Fruit fly (Drosophila melanogaster) whole organism, embryonic: ENCODE measurements around the gene Kap3.
A peak's percentile ranks its signal among the peaks of the same experiment; 100 is the strongest.

Source experiments
- Adf1 ChIP-seq: fragments of 200-800 bp; sonication (Bioruptor generic); IDR thresholded peaks from 2 replicates; pipeline ENCODE4 v1.3.6; 2022; ENCODE audit warnings: missing biosample characterization, missing genetic modification characterization
- B-H1 ChIP-seq: fragments of 200-800 bp; sonication (Bioruptor generic); IDR thresholded peaks from 3 replicates; pipeline ENCODE4 v1.3.6; 2022; ENCODE audit warnings: missing biosample characterization, missing genetic modification characterization
- Bdp1 ChIP-seq: fragments of 200-800 bp; sonication (Bioruptor generic); optimal IDR thresholded peaks from 3 replicates; lab custom pipeline; 2016; ENCODE audit warnings: missing biosample characterization, missing genetic modification characterization
- BtbVII ChIP-seq: fragments of 200-800 bp; sonication (Bioruptor generic); optimal IDR thresholded peaks from 3 replicates; lab custom pipeline; 2017; ENCODE audit warnings: missing biosample characterization, mild to moderate bottlenecking, missing genetic modification characterization
- Bteb2 ChIP-seq: fragments of 200-800 bp; sonication (Bioruptor generic); optimal IDR thresholded peaks from 2 replicates; lab custom pipeline; 2016; ENCODE audit warnings: missing biosample characterization, missing genetic modification characterization
- CG1024 ChIP-seq: fragments of 200-800 bp; sonication (Bioruptor generic); IDR thresholded peaks from 2 replicates; pipeline ENCODE4 v1.3.6; 2022; ENCODE audit warnings: missing biosample characterization, missing genetic modification characterization
- CG10543 ChIP-seq: fragments of 200-800 bp; sonication (Bioruptor generic); optimal IDR thresholded peaks from 3 replicates; lab custom pipeline; 2017; ENCODE audit warnings: missing biosample characterization, mild to moderate bottlenecking, missing genetic modification characterization, moderate library complexity
- CG12659 ChIP-seq: fragments of 200-800 bp; sonication (Bioruptor generic); optimal IDR thresholded peaks from 3 replicates; lab custom pipeline; 2017; ENCODE audit warnings: mild to moderate bottlenecking, missing biosample characterization, missing genetic modification reagents, missing genetic modification characterization
- CG13123 ChIP-seq: fragments of 200-800 bp; sonication (Bioruptor generic); optimal IDR thresholded peaks from 2 replicates; lab custom pipeline; 2016; ENCODE audit warnings: missing biosample characterization, missing genetic modification characterization
- CG13775 ChIP-seq: fragments of 200-800 bp; sonication (Bioruptor generic); optimal IDR thresholded peaks from 3 replicates; lab custom pipeline; 2017; ENCODE audit warnings: missing biosample characterization, mild to moderate bottlenecking, missing genetic modification characterization
- CG14667 ChIP-seq: fragments of 200-800 bp; sonication (Bioruptor generic); IDR thresholded peaks from 2 replicates; pipeline ENCODE4 v1.3.6; 2022; ENCODE audit warnings: missing biosample characterization, missing genetic modification characterization
- CG17186 ChIP-seq: fragments of 200-800 bp; sonication (Bioruptor generic); optimal IDR thresholded peaks from 3 replicates; lab custom pipeline; 2017; ENCODE audit warnings: missing biosample characterization, missing genetic modification reagents, missing genetic modification characterization
- CG2199 ChIP-seq: fragments of 200-800 bp; sonication (Bioruptor generic); IDR thresholded peaks from 3 replicates; pipeline ENCODE4 v1.3.6; 2022; ENCODE audit warnings: missing biosample characterization, missing genetic modification characterization
- CG2712 ChIP-seq: fragments of 200-800 bp; optimal IDR thresholded peaks from 3 replicates; lab custom pipeline; 2019; ENCODE audit warnings: missing biosample characterization, mild to moderate bottlenecking, missing genetic modification characterization, moderate library complexity
- CG2889 ChIP-seq: fragments of 200-800 bp; sonication (Bioruptor generic); IDR thresholded peaks from 3 replicates; pipeline ENCODE4 v1.3.6; 2022; ENCODE audit warnings: missing biosample characterization, missing genetic modification characterization
- CG3407 ChIP-seq: fragments of 200-800 bp; sonication (Bioruptor generic); optimal IDR thresholded peaks from 2 replicates; lab custom pipeline; 2018; ENCODE audit warnings: missing biosample characterization, mild to moderate bottlenecking, missing genetic modification characterization
- CG3838 ChIP-seq: fragments of 200-800 bp; sonication (Bioruptor generic); optimal IDR thresholded peaks from 3 replicates; lab custom pipeline; 2016; ENCODE audit warnings: missing biosample characterization, missing genetic modification characterization
- CG8924 ChIP-seq: fragments of 200-800 bp; optimal IDR thresholded peaks from 3 replicates; lab custom pipeline; 2019; ENCODE audit warnings: missing biosample characterization, mild to moderate bottlenecking, missing genetic modification characterization, moderate library complexity
- Dad ChIP-seq: fragments of 200-800 bp; sonication (Bioruptor generic); optimal IDR thresholded peaks from 3 replicates; lab custom pipeline; 2016; ENCODE audit warnings: missing biosample characterization, missing genetic modification characterization
- Dek ChIP-seq: fragments of 200-800 bp; sonication (Bioruptor generic); optimal IDR thresholded peaks from 3 replicates; lab custom pipeline; 2019; ENCODE audit warnings: missing biosample characterization, mild to moderate bottlenecking, missing genetic modification characterization, moderate library complexity
- H15 ChIP-seq: fragments of 200-800 bp; sonication (Bioruptor generic); IDR thresholded peaks from 3 replicates; pipeline ENCODE4 v1.3.6; 2022; ENCODE audit warnings: missing biosample characterization, missing genetic modification characterization
- Hr3 ChIP-seq: fragments of 200-800 bp; sonication (Bioruptor generic); optimal IDR thresholded peaks from 3 replicates; lab custom pipeline; 2016; ENCODE audit warnings: missing biosample characterization, missing genetic modification characterization
- Hr51 ChIP-seq, 2 experiments: fragments of 200-800 bp; sonication (Bioruptor generic); optimal IDR thresholded peaks; 2 replicates in 1 of 2; 3 replicates in 1 of 2; lab custom pipeline; 2016 to 2018; ENCODE audit warnings: missing biosample characterization in 2 of 2, missing genetic modification characterization in 2 of 2, mild to moderate bottlenecking in 1 of 2, moderate library complexity in 1 of 2
- Hsf ChIP-seq: fragments of 200-800 bp; sonication (Bioruptor generic); optimal IDR thresholded peaks from 3 replicates; lab custom pipeline; 2016; ENCODE audit warnings: missing biosample characterization, missing genetic modification characterization
- MBD-R2 ChIP-seq: fragments of 200-800 bp; sonication (Bioruptor generic); IDR thresholded peaks from 2 replicates; pipeline ENCODE4 v1.3.6; 2022; ENCODE audit warnings: missing biosample characterization, missing genetic modification characterization
- MTF-1 ChIP-seq: fragments of 200-800 bp; sonication (Bioruptor generic); optimal IDR thresholded peaks from 2 replicates; lab custom pipeline; 2018; ENCODE audit warnings: missing biosample characterization, mild to moderate bottlenecking, missing genetic modification characterization, borderline replicate concordance
- Max ChIP-seq: fragments of 200-800 bp; sonication (Bioruptor generic); optimal IDR thresholded peaks from 2 replicates; lab custom pipeline; 2016; ENCODE audit warnings: missing biosample characterization, mild to moderate bottlenecking, missing genetic modification characterization
- Meics ChIP-seq: fragments of 200-800 bp; sonication (Bioruptor generic); optimal IDR thresholded peaks from 2 replicates; lab custom pipeline; 2017; ENCODE audit warnings: missing biosample characterization, mild to moderate bottlenecking, missing genetic modification characterization
- Mes4 ChIP-seq: fragments of 200-800 bp; sonication (Bioruptor generic); optimal IDR thresholded peaks from 2 replicates; lab custom pipeline; 2016; ENCODE audit warnings: missing biosample characterization, missing genetic modification characterization
- NK7.1 ChIP-seq: fragments of 200-800 bp; sonication (Bioruptor generic); optimal IDR thresholded peaks from 3 replicates; lab custom pipeline; 2016; ENCODE audit warnings: missing biosample characterization, missing genetic modification characterization
- Optix ChIP-seq: fragments of 200-800 bp; sonication (Bioruptor generic); IDR thresholded peaks from 3 replicates; pipeline ENCODE4 v1.3.6; 2022; ENCODE audit warnings: missing biosample characterization, missing genetic modification characterization
- Ptx1 ChIP-seq: fragments of 200-800 bp; sonication (Bioruptor generic); IDR thresholded peaks from 2 replicates; pipeline ENCODE4 v1.3.6; 2022; ENCODE audit warnings: missing biosample characterization, missing genetic modification characterization
- Trl ChIP-seq, 3 experiments: fragments of >200 bp in 2 of 3; fragments of 200-800 bp in 1 of 3; sonication (Bioruptor generic) in 1 of 3; optimal IDR thresholded peaks; 2 replicates in 1 of 3; 3 replicates in 2 of 3; lab custom pipeline; 2016 to 2017; ENCODE audit warnings: missing biosample characterization in 1 of 3, missing genetic modification characterization in 1 of 3
- YL-1 ChIP-seq: fragments of 200-800 bp; sonication (Bioruptor generic); optimal IDR thresholded peaks from 3 replicates; lab custom pipeline; 2017; ENCODE audit warnings: missing biosample characterization, mild to moderate bottlenecking, missing genetic modification characterization
- ab ChIP-seq: fragments of 200-800 bp; sonication (Bioruptor generic); optimal IDR thresholded peaks from 2 replicates; lab custom pipeline; 2016; ENCODE audit warnings: missing biosample characterization, missing genetic modification characterization
- ara ChIP-seq: fragments of 200-800 bp; sonication (Bioruptor generic); IDR thresholded peaks from 2 replicates; pipeline ENCODE4 v1.3.6; 2022; ENCODE audit warnings: missing biosample characterization, missing genetic modification characterization
- ase ChIP-seq: fragments of 200-800 bp; sonication (Bioruptor generic); IDR thresholded peaks from 3 replicates; pipeline ENCODE4 v1.3.6; 2022; ENCODE audit warnings: missing biosample characterization, missing genetic modification characterization
- gce ChIP-seq: fragments of 200-800 bp; sonication (Bioruptor generic); IDR thresholded peaks from 3 replicates; pipeline ENCODE4 v1.3.6; 2022; ENCODE audit warnings: missing biosample characterization, missing genetic modification characterization
- gcm ChIP-seq: fragments of 200-800 bp; sonication (Bioruptor generic); optimal IDR thresholded peaks from 2 replicates; lab custom pipeline; 2019; ENCODE audit warnings: missing biosample characterization, mild to moderate bottlenecking, missing genetic modification characterization, moderate library complexity
- lmd ChIP-seq: fragments of 200-800 bp; sonication (Bioruptor generic); IDR thresholded peaks from 2 replicates; pipeline ENCODE4 v1.3.6; 2022; ENCODE audit warnings: missing biosample characterization, missing genetic modification characterization
- lola ChIP-seq, 3 experiments: fragments of >200 bp in 2 of 3; fragments of 200-800 bp in 1 of 3; sonication (Bioruptor generic) in 1 of 3; optimal IDR thresholded peaks; 2 replicates each; lab custom pipeline; 2017 to 2019; ENCODE audit warnings: missing biosample characterization in 3 of 3, missing genetic modification characterization in 3 of 3, mild to moderate bottlenecking in 1 of 3, moderate library complexity in 1 of 3
- luna ChIP-seq: fragments of 200-800 bp; sonication (Bioruptor generic); optimal IDR thresholded peaks from 2 replicates; lab custom pipeline; 2016; ENCODE audit warnings: missing biosample characterization, missing genetic modification characterization
- p53 ChIP-seq: fragments of 200-800 bp; sonication (Bioruptor generic); optimal IDR thresholded peaks from 2 replicates; lab custom pipeline; 2016; ENCODE audit warnings: missing biosample characterization, missing genetic modification characterization
- pnt ChIP-seq: fragments of 200-800 bp; sonication (Bioruptor generic); optimal IDR thresholded peaks from 3 replicates; lab custom pipeline; 2016; ENCODE audit warnings: missing biosample characterization, missing genetic modification characterization
- so ChIP-seq: fragments of 200-800 bp; sonication (Bioruptor generic); IDR thresholded peaks from 3 replicates; pipeline ENCODE4 v1.3.6; 2022; ENCODE audit warnings: missing biosample characterization, missing genetic modification characterization
- stc ChIP-seq: fragments of 200-800 bp; sonication (Bioruptor generic); IDR thresholded peaks from 2 replicates; pipeline ENCODE4 v1.3.6; 2022; ENCODE audit warnings: missing biosample characterization, missing genetic modification characterization
- tgo ChIP-seq: fragments of 200-800 bp; sonication (Bioruptor generic); IDR thresholded peaks from 3 replicates; pipeline ENCODE4 v1.3.6; 2022; ENCODE audit warnings: missing biosample characterization, missing genetic modification characterization
- tin ChIP-seq: fragments of 200-800 bp; sonication (Bioruptor generic); optimal IDR thresholded peaks from 3 replicates; lab custom pipeline; 2016; ENCODE audit warnings: missing biosample characterization, missing genetic modification characterization
- trem ChIP-seq: fragments of 200-800 bp; optimal IDR thresholded peaks from 3 replicates; lab custom pipeline; 2019; ENCODE audit warnings: missing biosample characterization, mild to moderate bottlenecking, missing genetic modification characterization, moderate library complexity
- unpg ChIP-seq: fragments of 200-800 bp; sonication (Bioruptor generic); optimal IDR thresholded peaks from 3 replicates; lab custom pipeline; 2018; ENCODE audit warnings: missing biosample characterization, mild to moderate bottlenecking, missing genetic modification characterization, moderate library complexity
- vvl ChIP-seq: fragments of 200-800 bp; sonication (Bioruptor generic); IDR thresholded peaks from 2 replicates; pipeline ENCODE4 v1.3.6; 2022; ENCODE audit warnings: missing biosample characterization, missing genetic modification characterization

The Kap3 gene

DNA sequence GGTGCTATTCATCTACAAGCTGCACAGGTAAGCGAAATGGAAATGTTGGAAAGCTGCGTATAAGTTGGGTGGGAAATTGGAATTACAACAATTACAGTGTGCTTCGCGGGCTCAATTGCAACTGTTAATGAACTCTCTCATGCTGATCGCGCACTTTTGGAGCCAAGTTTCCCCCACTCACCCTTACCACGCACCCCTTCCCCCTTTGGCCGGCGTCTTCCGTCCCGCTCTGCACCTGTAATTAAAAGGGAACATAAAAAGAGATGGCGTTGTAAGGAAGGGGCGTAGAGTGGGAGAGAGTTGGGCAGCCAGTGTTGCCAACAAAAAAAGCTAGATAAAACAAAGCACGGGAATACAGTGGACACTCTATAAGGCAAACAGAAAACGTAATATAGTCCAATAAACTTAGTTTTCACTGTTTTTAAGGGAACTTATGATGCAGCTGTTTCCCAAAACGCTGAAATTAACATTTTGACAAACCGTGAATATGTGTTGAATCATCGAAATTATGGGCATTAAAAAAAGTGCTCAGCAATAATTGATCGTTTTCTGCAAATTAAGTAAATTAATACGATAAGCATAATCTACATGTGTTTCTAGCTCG lies 937 bp upstream of the Kap3 start (continued):
- TF ChIP-seq CG13123 (GFP tag; lab: Kevin White, UChicago) (no peak), gce (GFP tag; lab: Robert Waterston, UW) (no peak), p53 (GFP tag; lab: Kevin White, UChicago) (no peak), Adf1 (GFP tag; lab: Robert Waterston, UW) (no peak), ara (GFP tag; lab: Robert Waterston, UW) (no peak), CG17186 (GFP tag; lab: Kevin White, UChicago) (no peak), MTF-1 (GFP tag; lab: Kevin White, UChicago) (no peak), lola (GFP tag; optimal IDR thresholded peaks at IDR 0.05; lab: Kevin White, UChicago) (peak in 1 of 3 experiments; percentile 15), Max (GFP tag; lab: Kevin White, UChicago) (no peak), CG3407 (GFP tag; lab: Kevin White, UChicago) (no peak), vvl (GFP tag; lab: Robert Waterston, UW) (peak; percentile 13; the same call in 1 of the 2 replicates), Bdp1 (GFP tag; lab: Kevin White, UChicago) (no peak), gcm (GFP tag; lab: Kevin White, UChicago) (no peak), CG1024 (GFP tag; lab: Robert Waterston, UW) (0 out of 2 replicates have a peak, but pooled peaks have one; percentile 12), Mes4 (no peak), Meics (no peak), CG2199 (GFP tag; lab: Robert Waterston, UW) (no peak), Dek (tag; lab: Kevin White, UChicago) (no peak), Ptx1 (GFP tag; lab: Robert Waterston, UW) (peak; percentile 46; the same call in 1 of the 2 replicates), tin (GFP tag; lab: Kevin White, UChicago) (no peak), trem (no peak), CG10543 (GFP tag; lab: Kevin White, UChicago) (no peak), H15 (GFP tag; lab: Robert Waterston, UW) (no peak), lmd (GFP tag; lab: Robert Waterston, UW) (0 out of 2 replicates have a peak, but pooled peaks have one; percentile 5), BtbVII (GFP tag; lab: Kevin White, UChicago) (no peak), NK7.1 (GFP tag; lab: Kevin White, UChicago) (no peak), CG3838 (GFP tag; lab: Kevin White, UChicago) (no peak), YL-1 (GFP tag; lab: Kevin White, UChicago) (no peak), CG2712 (tag; lab: Kevin White, UChicago) (no peak), CG2889 (GFP tag; lab: Robert Waterston, UW) (no peak), Hr3 (no peak), CG14667 (GFP tag; lab: Robert Waterston, UW) (no peak), B-H1 (GFP tag; lab: Robert Waterston, UW) (no peak), Trl (optimal IDR thresholded peaks at IDR 0.05; lab: Kevin White, UChicago) (no peak), Trl (GFP tag; optimal IDR thresholded peaks at IDR 0.05; lab: Kevin White, UChicago) (no peak), unpg (no peak), ab (GFP tag; lab: Kevin White, UChicago) (no peak), Bteb2 (GFP tag; lab: Kevin White, UChicago) (no peak), Dad (GFP tag; lab: Kevin White, UChicago) (no peak), Optix (GFP tag; lab: Robert Waterston, UW) (no peak), Hsf (GFP tag; lab: Kevin White, UChicago) (no peak), CG13775 (GFP tag; lab: Kevin White, UChicago) (peak; percentile 21), so (GFP tag; lab: Robert Waterston, UW) (no peak), CG12659 (peak; percentile 7), MBD-R2 (no peak), luna (GFP tag; lab: Kevin White, UChicago) (no peak), CG8924 (tag; lab: Kevin White, UChicago) (no peak), pnt (GFP tag; lab: Kevin White, UChicago) (peak; percentile 12), stc (GFP tag; lab: Robert Waterston, UW) (no peak), ase (GFP tag; lab: Robert Waterston, UW) (no peak), tgo (GFP tag; lab: Robert Waterston, UW) (no peak), Hr51 (GFP tag; optimal IDR thresholded peaks at IDR 0.05; lab: Kevin White, UChicago) (peak in 1 of 2 experiments; percentile 13)
